Fruit fly (Drosophila melanogaster): ENCODE results near the gene mtgo.

Gene mtgo

DNA sequence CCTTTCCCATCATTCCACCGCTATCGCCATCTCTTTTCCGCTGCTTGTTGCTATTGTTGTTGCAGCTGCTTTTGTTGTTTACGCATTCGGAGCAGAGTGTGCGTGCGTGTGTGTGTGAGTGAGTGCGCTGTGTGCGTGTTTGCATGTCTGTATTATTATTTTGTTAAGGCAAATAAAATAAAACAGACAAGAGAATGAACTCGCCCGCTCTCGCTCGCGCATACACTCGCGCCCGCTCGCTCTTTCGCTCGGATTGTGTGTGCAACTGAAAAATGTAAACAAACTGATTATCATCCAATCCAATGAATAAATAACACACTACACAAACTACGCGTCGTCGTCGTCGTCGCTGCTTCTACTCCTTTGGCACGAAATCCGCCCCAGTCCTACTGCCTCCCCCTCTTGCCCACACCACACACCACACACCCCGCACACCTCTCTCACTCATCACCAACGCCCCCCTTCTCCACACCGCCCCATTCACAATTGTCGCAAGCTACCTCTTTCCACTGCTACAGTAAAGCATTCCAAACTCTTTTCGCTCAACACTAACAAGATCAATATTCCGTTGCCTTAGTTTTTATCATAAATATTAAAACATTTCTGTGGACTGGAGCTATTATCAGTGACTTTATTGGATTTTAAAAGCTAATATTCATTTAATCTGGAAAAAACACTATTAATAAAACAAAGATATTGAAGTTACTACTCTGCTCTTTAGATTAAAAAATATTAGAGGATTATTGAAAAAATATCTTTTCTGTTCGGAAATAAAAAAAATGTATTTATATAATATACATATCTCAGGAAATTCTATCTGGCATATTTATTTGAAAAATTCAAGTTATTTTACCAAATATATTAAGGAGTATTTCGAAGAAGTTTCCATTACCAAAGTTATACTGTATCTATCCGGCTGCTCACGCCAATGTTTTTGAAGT lies 23.2 kb upstream of the mtgo start (continued):
- TF ChIP-seq Camta (GFP tag; optimal IDR thresholded peaks at IDR 0.05) (peak; percentile 80), row (GFP tag; IDR thresholded peaks at IDR 0.05) (peak; percentile 21; the same call in 2 of the 3 replicates), Fer2 (tag; optimal IDR thresholded peaks at IDR 0.05) (peak; percentile 39), lmd (GFP tag; IDR thresholded peaks at IDR 0.05) (no peak), CG16863 (GFP tag; optimal IDR thresholded peaks at IDR 0.05) (peak; percentile 77), CG2712 (tag; optimal IDR thresholded peaks at IDR 0.05) (peak; percentile 79), CG4404 (GFP tag; IDR thresholded peaks at IDR 0.05) (peak; percentile 40; the same call in 1 of the 2 replicates), CG18764 (GFP tag; optimal IDR thresholded peaks at IDR 0.05) (peak; percentile 75), dimm (GFP tag; IDR thresholded peaks at IDR 0.05) (no peak), CG11560 (tag; IDR thresholded peaks at IDR 0.05) (no peak), CG8089 (GFP tag; optimal IDR thresholded peaks at IDR 0.05) (peak; percentile 90), sens-2 (GFP tag; IDR thresholded peaks at IDR 0.05) (no peak; the same call in 1 of the 2 replicates), CG7357 (GFP tag; IDR thresholded peaks at IDR 0.05) (no peak), Stat92E (GFP tag; optimal IDR thresholded peaks at IDR 0.05) (peak in 1 of 3 experiments; percentile 84), CG13424 (tag; optimal IDR thresholded peaks at IDR 0.05) (peak; percentile 72), Ets97D (GFP tag; optimal IDR thresholded peaks at IDR 0.05) (no peak), Fer1 (GFP tag; optimal IDR thresholded peaks at IDR 0.05) (peak; percentile 87), CG17361 (GFP tag; IDR thresholded peaks at IDR 0.05) (peak; percentile 79; the same call in 2 of the 3 replicates), Dbx (GFP tag; IDR thresholded peaks at IDR 0.05) (no peak), h (optimal IDR thresholded peaks at IDR 0.05) (no peak), cad (GFP tag; optimal IDR thresholded peaks at IDR 0.05) (no peak), Taf1 (GFP tag; IDR thresholded peaks at IDR 0.05) (no peak), CG11695 (GFP tag; IDR thresholded peaks at IDR 0.05) (peak; percentile 59; the same call in 2 of the 3 replicates), Hey (tag; optimal IDR thresholded peaks at IDR 0.05) (peak; percentile 85), CG10274 (GFP tag; optimal IDR thresholded peaks at IDR 0.05) (peak; percentile 74), slp2 (GFP tag; optimal IDR thresholded peaks at IDR 0.05) (peak; percentile 61), Myb (GFP tag; optimal IDR thresholded peaks at IDR 0.05) (peak; percentile 49), CG11504 (tag; optimal IDR thresholded peaks at IDR 0.05) (peak; percentile 71), CG4360 (GFP tag; IDR thresholded peaks at IDR 0.05) (peak; percentile 93), CG15696 (tag; optimal IDR thresholded peaks at IDR 0.05) (peak; percentile 93), gsb-n (tag; optimal IDR thresholded peaks at IDR 0.05) (peak; percentile 96), zfh1 (GFP tag; IDR thresholded peaks at IDR 0.05) (peak; percentile 74), CTCF (GFP tag; optimal IDR thresholded peaks at IDR 0.05) (peak; percentile 62), Hmx (GFP tag; optimal IDR thresholded peaks at IDR 0.05) (no peak), fd102C (GFP tag; optimal IDR thresholded peaks at IDR 0.05) (peak; percentile 95), Gsc (GFP tag; IDR thresholded peaks at IDR 0.05) (no peak), CG15269 (tag; optimal IDR thresholded peaks at IDR 0.05) (peak; percentile 57), grau (tag; optimal IDR thresholded peaks at IDR 0.05) (peak; percentile 37), CG31224 (GFP tag; IDR thresholded peaks at IDR 0.05) (no peak), nerfin-1 (tag; optimal IDR thresholded peaks at IDR 0.05) (peak; percentile 90), CG14965 (GFP tag; optimal IDR thresholded peaks at IDR 0.05; ENCODE audit: borderline replicate concordance) (peak; percentile 82), CG11093 (GFP tag; IDR thresholded peaks at IDR 0.05) (no peak; the same call in 2 of the 3 replicates), gce (GFP tag; IDR thresholded peaks at IDR 0.05) (peak; percentile 80; the same call in 2 of the 3 replicates), CG11398 (GFP tag; optimal IDR thresholded peaks at IDR 0.05) (peak; percentile 91), H15 (GFP tag; IDR thresholded peaks at IDR 0.05) (0 out of 3 replicates have a peak, but pooled peaks have one; percentile 47), Ravus (GFP tag; IDR thresholded peaks at IDR 0.05) (no peak), bigmax (GFP tag; optimal IDR thresholded peaks at IDR 0.05) (peak; percentile 72), scrt (GFP tag; optimal IDR thresholded peaks at IDR 0.05) (peak; percentile 72), Elba2 (GFP tag; optimal IDR thresholded peaks at IDR 0.05) (no peak), Usf (GFP tag; optimal IDR thresholded peaks at IDR 0.05) (peak; percentile 4)

All from whole organism, embryonic.